Fruit fly (Drosophila melanogaster) whole organism, embryonic: ENCODE data around the gene CG4576.

ENCODE experiments used
- B-H2 ChIP-seq: fragments of 200-800 bp; sonication (Bioruptor generic); optimal IDR thresholded peaks from 2 replicates; lab custom pipeline; 2018; ENCODE audit warnings: missing biosample characterization, mild to moderate bottlenecking, missing genetic modification characterization
- Bteb2 ChIP-seq: fragments of 200-800 bp; sonication (Bioruptor generic); optimal IDR thresholded peaks from 2 replicates; lab custom pipeline; 2016; ENCODE audit warnings: missing biosample characterization, missing genetic modification characterization
- CG1024 ChIP-seq: fragments of 200-800 bp; sonication (Bioruptor generic); IDR thresholded peaks from 2 replicates; pipeline ENCODE4 v1.3.6; 2022; ENCODE audit warnings: missing biosample characterization, missing genetic modification characterization
- CG11247 ChIP-seq: fragments of 200-800 bp; sonication (Bioruptor generic); IDR thresholded peaks from 2 replicates; pipeline ENCODE4 v1.3.6; 2022; ENCODE audit warnings: missing biosample characterization, missing genetic modification characterization
- CG11456 ChIP-seq: fragments of 200-800 bp; sonication (Bioruptor generic); IDR thresholded peaks from 3 replicates; pipeline ENCODE4 v1.3.6; 2022; ENCODE audit warnings: missing biosample characterization, missing genetic modification characterization
- CG12299 ChIP-seq: fragments of 200-800 bp; sonication (Bioruptor generic); optimal IDR thresholded peaks from 2 replicates; lab custom pipeline; 2018; ENCODE audit warnings: missing biosample characterization, mild to moderate bottlenecking, missing genetic modification characterization
- CG1233 ChIP-seq: fragments of 200-800 bp; sonication (Bioruptor generic); optimal IDR thresholded peaks from 4 replicates; lab custom pipeline; 2018; ENCODE audit warnings: missing biosample characterization, mild to moderate bottlenecking, missing genetic modification characterization
- CG13287 ChIP-seq: fragments of 200-800 bp; sonication (Bioruptor generic); IDR thresholded peaks from 2 replicates; pipeline ENCODE4 v1.3.6; 2022; ENCODE audit warnings: missing biosample characterization, missing genetic modification characterization; ENCODE audit not compliant: partially characterized antibody
- CG1529 ChIP-seq: fragments of 200-800 bp; sonication (Bioruptor generic); optimal IDR thresholded peaks from 3 replicates; lab custom pipeline; 2018; ENCODE audit warnings: missing biosample characterization, missing genetic modification characterization
- CG15479 ChIP-seq: fragments of 200-800 bp; sonication (Bioruptor generic); optimal IDR thresholded peaks from 3 replicates; lab custom pipeline; 2019; ENCODE audit warnings: missing biosample characterization, mild to moderate bottlenecking, missing genetic modification characterization, moderate library complexity
- CG17829 ChIP-seq: fragments of 200-800 bp; optimal IDR thresholded peaks from 2 replicates; lab custom pipeline; 2019; ENCODE audit warnings: missing biosample characterization, mild to moderate bottlenecking, missing genetic modification characterization, moderate library complexity
- CG18262 ChIP-seq: fragments of 200-800 bp; optimal IDR thresholded peaks from 3 replicates; lab custom pipeline; 2019; ENCODE audit warnings: missing biosample characterization, mild to moderate bottlenecking, missing genetic modification characterization, moderate library complexity
- CG18619 ChIP-seq: fragments of 200-800 bp; sonication (Bioruptor generic); optimal IDR thresholded peaks from 3 replicates; lab custom pipeline; 2017; ENCODE audit warnings: missing biosample characterization, mild to moderate bottlenecking, missing genetic modification characterization
- CG2199 ChIP-seq: fragments of 200-800 bp; sonication (Bioruptor generic); IDR thresholded peaks from 3 replicates; pipeline ENCODE4 v1.3.6; 2022; ENCODE audit warnings: missing biosample characterization, missing genetic modification characterization
- CG2678 ChIP-seq: fragments of 200-800 bp; sonication (Bioruptor generic); optimal IDR thresholded peaks from 3 replicates; lab custom pipeline; 2019; ENCODE audit warnings: missing biosample characterization, mild to moderate bottlenecking, missing genetic modification characterization, moderate library complexity
- CG2712 ChIP-seq: fragments of 200-800 bp; optimal IDR thresholded peaks from 3 replicates; lab custom pipeline; 2019; ENCODE audit warnings: missing biosample characterization, mild to moderate bottlenecking, missing genetic modification characterization, moderate library complexity
- CG30403 ChIP-seq: fragments of 200-800 bp; sonication (Bioruptor generic); optimal IDR thresholded peaks from 3 replicates; lab custom pipeline; 2016; ENCODE audit warnings: missing biosample characterization, missing genetic modification characterization
- CG3065 ChIP-seq: fragments of 200-800 bp; sonication (Bioruptor generic); optimal IDR thresholded peaks from 2 replicates; lab custom pipeline; 2016; ENCODE audit warnings: missing biosample characterization, missing genetic modification characterization
- CG31388 ChIP-seq: fragments of 200-800 bp; sonication (Bioruptor generic); optimal IDR thresholded peaks from 2 replicates; lab custom pipeline; 2016; ENCODE audit warnings: missing biosample characterization, missing genetic modification characterization
- CG33213 ChIP-seq: fragments of 200-800 bp; sonication (Bioruptor generic); optimal IDR thresholded peaks from 3 replicates; lab custom pipeline; 2016; ENCODE audit warnings: missing biosample characterization, missing genetic modification characterization
- CG5180 ChIP-seq: fragments of 200-800 bp; sonication (Bioruptor generic); optimal IDR thresholded peaks from 3 replicates; lab custom pipeline; 2017; ENCODE audit warnings: missing biosample characterization, missing genetic modification characterization, mild to moderate bottlenecking, moderate library complexity, missing genetic modification reagents
- CG6689 ChIP-seq: fragments of 200-800 bp; sonication (Bioruptor generic); IDR thresholded peaks from 2 replicates; pipeline ENCODE4 v1.3.6; 2022; ENCODE audit warnings: missing biosample characterization, missing genetic modification characterization
- CG9817 ChIP-seq: fragments of 200-800 bp; sonication (Bioruptor generic); optimal IDR thresholded peaks from 2 replicates; lab custom pipeline; 2018; ENCODE audit warnings: missing biosample characterization, mild to moderate bottlenecking, missing genetic modification characterization, moderate library complexity
- CG9932 ChIP-seq: fragments of 200-800 bp; sonication (Bioruptor generic); IDR thresholded peaks from 2 replicates; pipeline ENCODE4 v1.3.6; 2022; ENCODE audit warnings: missing biosample characterization, missing genetic modification characterization
- E2f1 ChIP-seq: fragments of 200-800 bp; sonication (Bioruptor generic); IDR thresholded peaks from 2 replicates; pipeline ENCODE4 v1.3.6; 2022; ENCODE audit warnings: missing biosample characterization, missing genetic modification characterization
- Ets65A ChIP-seq: fragments of 200-800 bp; sonication (Bioruptor generic); peaks from one replicate; lab custom pipeline; 2016; ENCODE audit warnings: missing biosample characterization, missing genetic modification characterization
- H15 ChIP-seq: fragments of 200-800 bp; sonication (Bioruptor generic); IDR thresholded peaks from 3 replicates; pipeline ENCODE4 v1.3.6; 2022; ENCODE audit warnings: missing biosample characterization, missing genetic modification characterization
- Hand ChIP-seq: fragments of 200-800 bp; sonication (Bioruptor generic); optimal IDR thresholded peaks from 2 replicates; lab custom pipeline; 2017; ENCODE audit warnings: mild to moderate bottlenecking, missing biosample characterization, missing genetic modification reagents, missing genetic modification characterization
- NK7.1 ChIP-seq: fragments of 200-800 bp; sonication (Bioruptor generic); optimal IDR thresholded peaks from 3 replicates; lab custom pipeline; 2016; ENCODE audit warnings: missing biosample characterization, missing genetic modification characterization
- NfI ChIP-seq: fragments of 200-800 bp; sonication (Bioruptor generic); optimal IDR thresholded peaks from 3 replicates; lab custom pipeline; 2018; ENCODE audit warnings: missing biosample characterization, mild to moderate bottlenecking, missing genetic modification characterization, moderate library complexity
- Ptx1 ChIP-seq: fragments of 200-800 bp; sonication (Bioruptor generic); IDR thresholded peaks from 2 replicates; pipeline ENCODE4 v1.3.6; 2022; ENCODE audit warnings: missing biosample characterization, missing genetic modification characterization
- Sox102F ChIP-seq: fragments of 200-800 bp; sonication (Bioruptor generic); optimal IDR thresholded peaks from 2 replicates; lab custom pipeline; 2018; ENCODE audit warnings: missing biosample characterization, mild to moderate bottlenecking, missing genetic modification characterization, moderate library complexity
- Xbp1 ChIP-seq: fragments of 200-800 bp; sonication (Bioruptor generic); optimal IDR thresholded peaks from 3 replicates; lab custom pipeline; 2016; ENCODE audit warnings: missing biosample characterization, mild to moderate bottlenecking, missing genetic modification characterization
- bab2 ChIP-seq: fragments of 200-800 bp; sonication (Bioruptor generic); optimal IDR thresholded peaks from 2 replicates; lab custom pipeline; 2016; ENCODE audit warnings: missing biosample characterization, missing genetic modification characterization
- bcd ChIP-seq: fragments of 200-800 bp; sonication (Bioruptor generic); optimal IDR thresholded peaks from 2 replicates; lab custom pipeline; 2017; ENCODE audit warnings: missing biosample characterization, mild to moderate bottlenecking, missing genetic modification characterization
- chif ChIP-seq, 2 experiments: fragments of 200-800 bp; sonication (Bioruptor generic); optimal IDR thresholded peaks; 3 replicates each; lab custom pipeline; 2016; ENCODE audit warnings: missing biosample characterization in 2 of 2, missing genetic modification characterization in 2 of 2
- chm ChIP-seq: fragments of 200-800 bp; sonication (Bioruptor generic); IDR thresholded peaks from 2 replicates; pipeline ENCODE4 v1.3.6; 2022; ENCODE audit warnings: missing biosample characterization, missing genetic modification characterization
- dpn ChIP-seq, 2 experiments: fragments of 200-800 bp; sonication (Bioruptor generic); optimal IDR thresholded peaks; 3 replicates each; lab custom pipeline; 2016; ENCODE audit warnings: missing biosample characterization in 2 of 2, missing genetic modification characterization in 2 of 2
- fd96Cb ChIP-seq: fragments of 200-800 bp; sonication (Bioruptor generic); optimal IDR thresholded peaks from 2 replicates; lab custom pipeline; 2018; ENCODE audit warnings: missing biosample characterization, mild to moderate bottlenecking, missing genetic modification characterization, moderate library complexity
- gcm2 ChIP-seq: fragments of 200-800 bp; sonication (Bioruptor generic); optimal IDR thresholded peaks from 2 replicates; lab custom pipeline; 2016; ENCODE audit warnings: missing biosample characterization, missing genetic modification characterization
- h ChIP-seq: fragments of >200 bp; optimal IDR thresholded peaks from 2 replicates; lab custom pipeline; 2017
- ind ChIP-seq: fragments of 200-800 bp; sonication (Bioruptor generic); optimal IDR thresholded peaks from 3 replicates; lab custom pipeline; 2016; ENCODE audit warnings: missing biosample characterization, missing genetic modification characterization
- lmd ChIP-seq: fragments of 200-800 bp; sonication (Bioruptor generic); IDR thresholded peaks from 2 replicates; pipeline ENCODE4 v1.3.6; 2022; ENCODE audit warnings: missing biosample characterization, missing genetic modification characterization
- nom ChIP-seq: fragments of 200-800 bp; sonication (Bioruptor generic); optimal IDR thresholded peaks from 2 replicates; lab custom pipeline; 2017; ENCODE audit warnings: missing biosample characterization, missing genetic modification characterization, mild to moderate bottlenecking, moderate library complexity, missing genetic modification reagents
- prd ChIP-seq, 3 experiments: fragments of >200 bp in 2 of 3; fragments of 200-800 bp in 1 of 3; sonication (Bioruptor generic) in 1 of 3; optimal IDR thresholded peaks in 2 of 3; IDR thresholded peaks in 1 of 3; 2 replicates in 2 of 3; 3 replicates in 1 of 3; pipeline versions ENCODE4 v1.3.6 to Lab custom; 2017 to 2022; ENCODE audit warnings: missing biosample characterization in 1 of 3, missing genetic modification characterization in 1 of 3
- rib ChIP-seq: fragments of 200-800 bp; sonication (Bioruptor generic); IDR thresholded peaks from 2 replicates; pipeline ENCODE4 v1.3.6; 2022; ENCODE audit warnings: missing biosample characterization, missing genetic modification characterization
- sens ChIP-seq: fragments of 200-800 bp; sonication (Bioruptor generic); peaks from one replicate; lab custom pipeline; 2016; ENCODE audit warnings: missing biosample characterization, missing genetic modification characterization
- seq ChIP-seq: fragments of 200-800 bp; sonication (Bioruptor generic); IDR thresholded peaks from 2 replicates; pipeline ENCODE4 v1.3.6; 2022; ENCODE audit warnings: missing biosample characterization, missing genetic modification characterization
- slp2 ChIP-seq: fragments of 200-800 bp; sonication (Bioruptor generic); optimal IDR thresholded peaks from 2 replicates; lab custom pipeline; 2016; ENCODE audit warnings: missing biosample characterization, missing genetic modification characterization
- sna ChIP-seq: fragments of 200-800 bp; sonication (Bioruptor generic); IDR thresholded peaks from 2 replicates; pipeline ENCODE4 v1.3.6; 2022; ENCODE audit warnings: missing biosample characterization, missing genetic modification characterization; ENCODE audit not compliant: partially characterized antibody
- sob ChIP-seq: fragments of 200-800 bp; sonication (Bioruptor generic); IDR thresholded peaks from 2 replicates; pipeline ENCODE4 v1.3.6; 2022; ENCODE audit warnings: missing biosample characterization, missing genetic modification characterization
- tgo ChIP-seq: fragments of 200-800 bp; sonication (Bioruptor generic); IDR thresholded peaks from 3 replicates; pipeline ENCODE4 v1.3.6; 2022; ENCODE audit warnings: missing biosample characterization, missing genetic modification characterization

The CG4576 gene

dm6 chr3R:15816276-15816675 is 9.3 kb upstream of the CG4576 start (continued):
- peak; percentile 50; the same call in 1 of the 2 replicates for TF ChIP-seq sob (GFP tag; lab: Robert Waterston, UW)
- peak; percentile 60 for TF ChIP-seq sens (GFP tag; lab: Kevin White, UChicago)
- TF ChIP-seq CG12299 (tag; lab: Kevin White, UChicago): no peak
- TF ChIP-seq CG11247 (GFP tag; lab: Robert Waterston, UW): peak; percentile 33; the same call in 1 of the 2 replicates
- peak; percentile 9 for TF ChIP-seq fd96Cb (tag; lab: Kevin White, UChicago)
- TF ChIP-seq CG15479: no peak
- no peak for TF ChIP-seq gcm2 (GFP tag; lab: Kevin White, UChicago)
- TF ChIP-seq CG17829 (tag; lab: Kevin White, UChicago): no peak
- TF ChIP-seq CG3065: no peak
- no peak for TF ChIP-seq sna (GFP tag; lab: Robert Waterston, UW)
- TF ChIP-seq CG11456: peak; percentile 57; the same call in 1 of the 3 replicates
- TF ChIP-seq CG18262: no peak
- TF ChIP-seq chif (GFP tag; optimal IDR thresholded peaks at IDR 0.05; lab: Kevin White, UChicago): peak; percentile 34 to 39
- TF ChIP-seq rib: no peak
- no peak for TF ChIP-seq CG18619 (GFP tag; lab: Kevin White, UChicago)
- peak; percentile 13; the same call in 1 of the 3 replicates for TF ChIP-seq CG2199 (GFP tag; lab: Robert Waterston, UW)
- TF ChIP-seq E2f1 (GFP tag; lab: Robert Waterston, UW): peak; percentile 43
- no peak for TF ChIP-seq CG1529 (GFP tag; lab: Kevin White, UChicago)
- no peak for TF ChIP-seq NK7.1 (GFP tag; lab: Kevin White, UChicago)
- TF ChIP-seq CG33213 (GFP tag; lab: Kevin White, UChicago): no peak
- no peak for TF ChIP-seq Hand
- TF ChIP-seq slp2 (GFP tag; lab: Kevin White, UChicago): no peak
- TF ChIP-seq Ets65A (GFP tag; lab: Kevin White, UChicago): peak; percentile 92
- TF ChIP-seq bcd (GFP tag; lab: Kevin White, UChicago): no peak
- no peak for TF ChIP-seq CG13287 (GFP tag; lab: Robert Waterston, UW)
- no peak for TF ChIP-seq CG9932 (GFP tag; lab: Robert Waterston, UW)
- 0 out of 3 replicates have a peak, but pooled peaks have one; percentile 22 for TF ChIP-seq H15 (GFP tag; lab: Robert Waterston, UW)
- TF ChIP-seq ind (GFP tag; lab: Kevin White, UChicago): peak; percentile 17
- TF ChIP-seq chm (GFP tag; lab: Robert Waterston, UW): no peak
- no peak for TF ChIP-seq Bteb2
- TF ChIP-seq h (lab: Kevin White, UChicago): no peak

- TF ChIP-seq CG1233 (no peak), CG2678 (tag; lab: Kevin White, UChicago) (no peak), Xbp1 (peak; percentile 19), prd (optimal IDR thresholded peaks at IDR 0.05; lab: Kevin White, UChicago) (no peak), prd (GFP tag; IDR thresholded peaks at IDR 0.05; lab: Robert Waterston, UW) (peak; percentile 30; the same call in 1 of the 3 replicates), Sox102F (GFP tag; lab: Kevin White, UChicago) (peak; percentile 51), CG17829 (tag; lab: Kevin White, UChicago) (peak; percentile 21), CG30403 (GFP tag; lab: Kevin White, UChicago) (no peak), NfI (peak; percentile 9), CG6689 (GFP tag; lab: Robert Waterston, UW) (peak; percentile 24; the same call in 1 of the 2 replicates), dpn (GFP tag; optimal IDR thresholded peaks at IDR 0.05; lab: Kevin White, UChicago) (peak in 1 of 2 experiments; percentile 32), B-H2 (GFP tag; lab: Kevin White, UChicago) (no peak), bab2 (GFP tag; lab: Kevin White, UChicago) (peak; percentile 19), CG5180 (GFP tag; lab: Kevin White, UChicago) (peak; percentile 20), Ptx1 (GFP tag; lab: Robert Waterston, UW) (peak; percentile 36; the same call in 1 of the 2 replicates), tgo (GFP tag; lab: Robert Waterston, UW) (peak; percentile 35; the same call in 2 of the 3 replicates), seq (GFP tag; lab: Robert Waterston, UW) (0 out of 2 replicates have a peak, but pooled peaks have one; percentile 12), CG2712 (tag; lab: Kevin White, UChicago) (peak; percentile 50), nom (GFP tag; lab: Kevin White, UChicago) (peak; percentile 59), CG9817 (tag; lab: Kevin White, UChicago) (peak; percentile 13), CG31388 (GFP tag; lab: Kevin White, UChicago) (no peak), lmd (GFP tag; lab: Robert Waterston, UW) (peak; percentile 30), CG1024 (GFP tag; lab: Robert Waterston, UW) (no peak)
These were observed 2.0 kb downstream of the CG4576 start for dm6 chr3R:15827559-15827958.
